Fruit fly (Drosophila melanogaster): ENCODE results near the gene Zwilch.

Gene Zwilch

DNA sequence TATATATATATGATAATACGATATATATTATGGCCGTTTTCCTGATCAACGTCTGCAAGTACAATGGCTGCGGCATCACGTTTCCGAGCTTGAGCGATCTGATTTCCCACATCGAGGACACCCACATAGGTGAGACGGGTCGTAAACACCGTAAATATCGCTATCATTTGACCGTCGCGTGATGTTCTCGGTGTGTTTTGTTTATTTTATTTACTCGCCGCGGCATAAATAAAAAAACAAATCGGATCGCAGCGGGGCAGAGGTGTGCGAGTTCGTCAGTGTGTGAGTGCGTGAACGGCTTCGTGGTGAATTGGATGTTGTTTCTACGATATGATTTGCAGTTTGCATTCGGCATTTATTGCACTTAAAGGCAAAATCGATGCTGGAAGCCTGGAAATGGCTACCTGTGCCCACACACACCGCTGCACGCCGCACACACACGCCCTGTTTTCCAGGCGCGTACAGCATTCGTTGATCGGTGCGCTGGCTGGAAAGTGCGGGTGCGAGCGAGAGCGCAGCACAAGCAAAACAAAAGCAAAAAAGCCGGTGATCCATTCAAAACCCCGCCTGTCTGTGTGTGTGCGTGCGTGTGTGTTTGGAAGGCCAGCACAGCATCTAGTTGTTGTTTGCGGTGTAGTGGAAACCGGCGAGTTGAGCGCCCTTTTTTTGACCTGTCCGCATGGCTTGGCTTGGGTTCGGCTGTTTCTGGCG, 8.3 kb upstream of the Zwilch start:
- TF ChIP-seq Dll (optimal IDR thresholded peaks at IDR 0.05) (no peak), usp (GFP tag; optimal IDR thresholded peaks at IDR 0.05) (no peak), pan (optimal IDR thresholded peaks at IDR 0.05) (no peak), EcR (GFP tag; optimal IDR thresholded peaks at IDR 0.05) (no peak), CG8478 (optimal IDR thresholded peaks at IDR 0.05) (no peak), psq (optimal IDR thresholded peaks at IDR 0.05) (no peak)

DNA sequence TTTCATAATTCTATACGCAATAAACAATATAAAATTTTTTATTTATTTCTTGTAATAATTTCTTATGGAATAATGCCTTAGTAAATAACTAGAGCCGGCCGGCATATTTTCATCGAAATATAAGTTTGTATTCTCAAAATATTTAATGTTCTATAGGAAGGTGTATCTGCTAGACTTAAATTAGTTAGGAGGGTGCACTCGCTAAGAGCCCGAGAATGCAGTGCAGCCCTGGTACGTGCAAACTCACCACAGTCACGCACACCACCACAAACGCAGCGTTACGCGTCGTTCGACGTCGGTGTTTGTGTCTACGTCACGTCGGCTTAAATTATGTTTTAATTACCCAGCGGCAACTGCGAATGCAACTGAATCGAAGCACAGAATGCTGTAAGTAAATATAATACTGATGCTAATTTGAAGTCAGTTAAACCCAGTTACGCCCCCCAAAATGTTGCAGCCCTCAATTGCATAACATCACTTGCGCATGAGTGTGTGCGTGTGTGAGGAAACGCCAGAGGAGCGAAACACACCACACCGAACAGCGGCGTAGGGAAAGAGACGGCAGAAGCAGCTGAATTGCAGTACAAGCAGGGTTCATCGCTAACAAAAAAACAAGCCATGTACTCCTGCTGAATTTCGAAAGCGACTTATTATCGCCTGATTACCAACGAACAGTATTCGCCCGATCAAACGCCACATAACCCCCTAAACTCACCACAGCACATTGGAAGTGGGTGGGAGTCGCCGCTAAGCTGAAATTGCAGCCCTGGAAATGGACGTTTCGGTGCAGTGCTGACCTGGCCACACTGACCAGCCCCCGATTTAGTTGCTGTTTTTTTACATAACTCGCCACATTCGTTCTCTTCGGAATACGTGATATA, 7.5 kb upstream of the Zwilch start, which contains the start of gene CG12054:
Gene CG12054 (plus strand): TSS at position 247 of the 881 bp plus-strand sequence.
- TF ChIP-seq psq (optimal IDR thresholded peaks at IDR 0.05) (no peak), CG8478 (optimal IDR thresholded peaks at IDR 0.05) (no peak), EcR (GFP tag; optimal IDR thresholded peaks at IDR 0.05) (no peak), Dll (optimal IDR thresholded peaks at IDR 0.05) (no peak), usp (GFP tag; optimal IDR thresholded peaks at IDR 0.05) (no peak), pan (optimal IDR thresholded peaks at IDR 0.05) (no peak)

DNA sequence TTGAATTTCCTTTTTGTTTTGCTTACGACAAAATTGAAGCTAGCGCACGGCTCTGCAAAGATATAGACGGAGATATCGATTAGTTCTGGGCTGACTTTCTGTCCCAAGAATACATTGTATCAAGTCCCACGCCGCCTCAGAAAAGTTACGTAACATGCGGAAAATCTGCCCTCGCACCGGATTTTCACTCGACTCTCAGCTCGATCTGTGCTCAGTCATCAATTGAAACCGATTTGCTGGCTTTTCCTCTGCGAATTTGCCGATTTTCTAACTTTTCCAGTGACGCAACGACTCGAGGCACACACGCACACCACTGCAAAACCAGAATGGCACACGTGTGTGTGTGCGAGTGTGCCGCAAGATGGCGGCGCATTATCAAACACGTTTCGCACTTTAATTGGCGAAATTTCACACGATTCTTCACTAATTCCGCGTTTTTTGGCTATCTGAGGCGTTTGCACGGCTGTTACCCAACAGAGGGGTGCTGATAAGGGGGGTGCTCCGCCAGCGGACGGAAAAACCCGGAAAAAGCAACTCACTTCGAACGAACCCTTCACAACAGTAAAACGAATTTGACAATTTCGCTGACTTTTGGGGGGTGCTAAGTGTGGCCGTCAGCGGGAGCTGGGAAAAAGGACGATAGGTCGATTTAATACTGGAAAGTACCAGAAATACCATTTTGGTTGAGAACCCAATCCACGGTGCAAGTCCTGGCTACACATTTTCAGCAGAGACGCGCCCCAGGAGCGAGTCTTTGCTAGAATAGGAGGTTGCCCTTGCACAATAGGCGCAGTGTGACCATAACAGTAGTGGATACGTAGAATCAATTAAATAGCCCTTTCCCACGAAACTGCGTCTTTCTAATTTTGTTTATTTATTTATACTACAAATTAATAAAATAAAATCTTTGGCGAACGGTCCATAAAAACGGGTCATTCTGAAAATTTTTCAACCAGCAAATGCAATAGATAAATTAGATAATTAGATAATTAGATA, 6.1 kb upstream of the Zwilch start, which contains the start of gene ATPsynC:
Gene ATPsynC (minus strand): TSS at position 634 of the 996 bp plus-strand sequence.
- TF ChIP-seq Dll (optimal IDR thresholded peaks at IDR 0.05) (no peak), psq (optimal IDR thresholded peaks at IDR 0.05) (no peak), pan (optimal IDR thresholded peaks at IDR 0.05) (no peak), EcR (GFP tag; optimal IDR thresholded peaks at IDR 0.05) (no peak), usp (GFP tag; optimal IDR thresholded peaks at IDR 0.05) (no peak), CG8478 (optimal IDR thresholded peaks at IDR 0.05) (no peak)

DNA sequence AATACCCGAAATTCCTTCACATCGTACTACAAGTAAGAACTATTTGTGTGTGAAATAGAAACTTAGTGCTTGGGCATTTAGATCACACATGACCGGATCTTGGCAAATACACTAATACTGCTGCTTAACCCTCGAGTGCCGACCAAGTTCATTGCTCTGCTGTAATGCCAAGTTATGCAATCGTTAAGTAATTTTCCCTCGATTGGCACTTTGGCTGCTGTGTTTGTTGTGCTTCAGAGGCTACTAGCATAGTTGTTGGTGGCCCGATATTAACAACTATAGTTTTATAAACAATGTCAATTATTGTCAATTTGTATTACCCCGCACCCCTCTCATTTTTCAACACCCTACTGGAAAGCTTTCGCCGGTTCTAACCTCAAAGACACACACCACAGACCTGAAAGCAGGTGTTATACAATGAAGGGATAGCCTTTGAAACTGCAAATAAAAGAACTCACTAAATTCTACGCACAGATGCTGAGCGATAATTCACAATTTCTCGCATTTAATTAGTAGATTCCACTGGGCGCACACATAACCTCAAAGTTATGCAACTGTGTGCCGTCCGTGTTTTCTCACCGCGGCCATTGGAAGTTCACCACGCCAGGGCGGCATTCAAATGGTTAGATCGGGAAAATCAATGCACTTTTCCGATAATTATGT, 5.2 kb upstream of the Zwilch start:
- TF ChIP-seq EcR (GFP tag; optimal IDR thresholded peaks at IDR 0.05) (peak in 1 of 2 experiments; percentile 86), pan (optimal IDR thresholded peaks at IDR 0.05) (no peak)

DNA sequence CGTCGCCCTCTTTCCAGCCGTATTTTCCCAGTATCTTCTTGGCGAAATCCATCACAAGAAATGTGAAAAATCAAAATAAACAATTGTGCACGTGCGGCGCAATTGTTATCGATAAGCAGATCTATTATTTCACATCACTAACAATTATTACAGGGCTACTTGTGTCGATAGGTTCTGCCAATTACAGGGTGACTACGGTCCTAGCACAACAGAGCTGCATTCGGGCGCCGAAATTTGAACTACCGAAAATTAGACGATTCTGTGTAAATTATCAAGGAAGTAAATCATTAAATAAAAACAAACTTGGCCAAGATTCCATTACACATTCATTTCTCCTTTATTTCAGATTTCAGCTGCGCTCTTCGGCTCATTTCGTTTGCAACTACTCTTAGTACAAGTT, 2.7 kb upstream of the Zwilch start, which contains the start of gene CG15561:
Gene CG15561 (minus strand): TSS at position 113 of the 400 bp plus-strand sequence.
- TF ChIP-seq CG8478 (optimal IDR thresholded peaks at IDR 0.05) (no peak), usp (GFP tag; optimal IDR thresholded peaks at IDR 0.05) (no peak), EcR (GFP tag; optimal IDR thresholded peaks at IDR 0.05) (no peak), psq (optimal IDR thresholded peaks at IDR 0.05) (no peak), Dll (optimal IDR thresholded peaks at IDR 0.05) (no peak), pan (optimal IDR thresholded peaks at IDR 0.05) (no peak)

DNA sequence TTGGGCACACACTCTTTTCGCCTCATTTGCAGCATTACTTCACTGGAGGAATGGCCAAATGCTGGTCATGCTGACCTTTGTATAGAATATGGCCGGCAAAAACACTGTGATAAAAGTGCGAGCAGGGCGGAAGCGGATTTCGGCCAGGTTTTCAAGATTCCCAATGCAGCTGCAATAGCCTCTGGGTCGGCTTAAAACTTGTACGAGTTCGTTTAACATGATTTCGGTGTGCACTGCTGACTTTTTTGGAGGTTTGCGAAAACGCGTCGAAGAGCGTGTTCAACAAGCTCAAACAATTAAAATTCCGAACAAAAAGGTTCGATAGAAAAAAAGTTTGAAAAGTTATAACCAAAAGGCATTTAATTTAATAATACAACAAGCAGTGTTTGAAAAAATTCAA, 2.5 kb downstream of the Zwilch start, which contains the start of gene chp:
Gene chp (minus strand): TSS at position 101 of the 400 bp plus-strand sequence.
- TF ChIP-seq CG8478 (optimal IDR thresholded peaks at IDR 0.05): no peak
- TF ChIP-seq usp (GFP tag; optimal IDR thresholded peaks at IDR 0.05): no peak
- no peak for TF ChIP-seq pan (optimal IDR thresholded peaks at IDR 0.05)
- no peak for TF ChIP-seq Dll (optimal IDR thresholded peaks at IDR 0.05)
- no peak for TF ChIP-seq EcR (GFP tag; optimal IDR thresholded peaks at IDR 0.05)
- no peak for TF ChIP-seq psq (optimal IDR thresholded peaks at IDR 0.05)

DNA sequence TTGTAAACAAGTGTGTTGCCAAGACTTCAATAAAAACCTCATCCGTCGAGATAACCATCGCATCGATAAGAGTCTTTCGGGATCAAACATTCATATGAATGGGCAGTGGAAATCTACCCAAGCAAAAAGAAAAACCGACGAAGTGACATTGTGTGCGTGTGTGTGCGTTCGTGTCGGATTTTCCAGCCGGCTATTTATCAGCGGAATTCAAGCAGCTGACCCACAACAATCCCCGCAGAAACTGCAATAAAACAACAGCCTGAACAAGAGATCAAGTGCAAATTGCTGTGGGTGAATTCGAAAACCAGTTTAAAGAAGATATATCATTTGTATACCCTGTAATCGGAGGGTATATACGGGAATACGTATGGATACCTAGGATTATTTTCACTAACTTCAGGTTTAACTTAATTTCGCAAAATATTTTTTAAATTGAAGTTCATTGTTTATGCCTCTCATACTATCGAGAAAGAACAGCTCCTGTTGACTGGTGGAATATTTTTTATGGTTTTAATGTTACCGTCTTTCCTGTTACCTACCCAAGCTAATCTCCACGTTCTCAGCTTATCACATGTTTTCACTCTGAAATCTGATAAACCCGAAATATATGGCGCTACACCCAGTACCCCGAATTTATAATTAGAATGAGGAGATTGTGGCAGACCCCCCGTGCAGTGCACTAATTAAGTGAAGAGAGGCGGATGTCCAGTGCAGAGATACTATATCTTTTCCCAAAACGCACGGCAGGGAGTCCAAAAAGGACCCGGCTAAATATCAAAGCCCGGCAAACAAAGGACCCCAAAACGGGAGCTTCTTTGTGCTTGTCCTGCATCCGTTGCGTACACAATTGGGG, 15.8 kb downstream of the Zwilch start:
- TF ChIP-seq pan (optimal IDR thresholded peaks at IDR 0.05): peak; percentile 61
- TF ChIP-seq usp (GFP tag; optimal IDR thresholded peaks at IDR 0.05): no peak

DNA sequence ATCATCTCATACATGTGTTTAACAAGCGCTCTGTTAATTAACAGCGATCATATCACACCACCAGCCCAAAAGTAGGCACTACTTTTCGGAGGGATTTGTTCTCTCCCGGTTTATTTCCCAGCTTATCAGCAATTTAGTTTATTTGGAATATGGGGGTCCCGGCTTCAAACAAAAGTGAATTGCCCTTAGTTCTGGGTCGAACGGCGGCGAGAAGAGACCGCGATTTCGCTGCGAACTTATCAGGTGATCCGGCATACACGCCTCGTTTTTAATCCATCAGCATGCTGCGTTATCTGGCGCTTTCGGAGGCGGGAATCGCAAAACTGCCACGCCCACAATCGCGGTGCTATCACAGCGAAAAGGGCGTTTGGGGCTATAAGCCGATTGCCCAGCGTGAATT, 16.4 kb downstream of the Zwilch start, which contains the start of gene CG1544:
Gene CG1544 (plus strand): TSS at position 186 of the 400 bp plus-strand sequence.
- TF ChIP-seq CG8478 (optimal IDR thresholded peaks at IDR 0.05) (no peak), psq (optimal IDR thresholded peaks at IDR 0.05) (no peak), Dll (optimal IDR thresholded peaks at IDR 0.05) (no peak), usp (GFP tag; optimal IDR thresholded peaks at IDR 0.05) (no peak), EcR (GFP tag; optimal IDR thresholded peaks at IDR 0.05) (no peak), pan (optimal IDR thresholded peaks at IDR 0.05) (no peak)

DNA sequence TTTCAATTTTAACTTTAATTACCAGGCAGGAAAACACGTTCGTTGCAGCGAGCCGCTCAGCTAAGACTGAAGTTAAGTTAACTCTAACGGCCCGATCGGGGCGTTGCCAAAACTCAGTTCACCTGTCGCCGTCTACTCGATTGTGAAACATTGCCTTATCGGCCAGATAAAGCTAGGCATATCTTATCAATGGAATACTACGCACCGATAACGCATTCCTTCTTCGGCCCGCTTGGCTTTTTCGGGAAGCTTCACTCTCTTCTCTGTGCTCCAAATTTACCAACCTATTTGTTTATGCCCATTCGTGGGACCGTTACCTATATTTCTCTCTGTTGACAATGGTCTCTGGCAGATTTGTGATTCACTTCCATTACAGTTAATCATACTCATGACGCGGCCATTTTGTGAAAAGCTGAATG, 17.5 kb downstream of the Zwilch start, which contains the start of gene mesh:
Gene mesh (minus strand): TSS at position 68 of the 419 bp plus-strand sequence.
- TF ChIP-seq usp (GFP tag; optimal IDR thresholded peaks at IDR 0.05) (no peak), pan (optimal IDR thresholded peaks at IDR 0.05) (no peak), Dll (optimal IDR thresholded peaks at IDR 0.05) (no peak), EcR (GFP tag; optimal IDR thresholded peaks at IDR 0.05) (no peak), CG8478 (optimal IDR thresholded peaks at IDR 0.05) (no peak), psq (optimal IDR thresholded peaks at IDR 0.05) (no peak)

DNA sequence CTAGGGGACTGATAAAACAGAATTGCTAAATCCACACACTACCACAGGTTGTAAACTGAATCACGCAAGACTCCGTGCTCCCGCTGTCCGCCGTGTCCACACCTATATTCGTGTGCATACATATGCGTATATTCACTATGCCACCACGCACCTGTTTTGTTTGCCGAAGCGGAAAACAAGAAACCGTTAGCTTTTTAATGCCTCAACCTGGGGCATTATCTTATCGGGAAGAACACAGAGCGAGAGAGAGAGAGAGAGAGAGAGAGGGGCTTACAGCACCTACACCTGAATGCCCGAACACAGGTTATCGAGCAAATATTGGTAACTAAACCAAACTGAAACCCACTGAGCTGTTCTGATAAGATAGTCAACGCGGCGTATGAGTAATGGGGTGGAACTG, 18.5 kb downstream of the Zwilch start:
- TF ChIP-seq pan (optimal IDR thresholded peaks at IDR 0.05) (no peak), CG8478 (optimal IDR thresholded peaks at IDR 0.05) (no peak), Dll (optimal IDR thresholded peaks at IDR 0.05) (no peak), EcR (GFP tag; optimal IDR thresholded peaks at IDR 0.05) (no peak), usp (GFP tag; optimal IDR thresholded peaks at IDR 0.05) (no peak), psq (optimal IDR thresholded peaks at IDR 0.05) (no peak)
